Worm (Caenorhabditis elegans): ENCODE measurements around the gene F36D4.5.
A peak's percentile ranks its signal among the peaks of the same experiment; 100 is the strongest.

Gene F36D4.5

ce11 chrV:9406890-9407289 lies 18.7 kb downstream of the F36D4.5 start:
- TF ChIP-seq nhr-129 (tag; optimal IDR thresholded peaks at IDR 0.05) (peak; percentile 59), nhr-25 (tag; optimal IDR thresholded peaks at IDR 0.05) (no peak), sma-9 (GFP tag; optimal IDR thresholded peaks at IDR 0.05) (peak; percentile 6), sma-9 (tag; optimal IDR thresholded peaks at IDR 0.05) (no peak), C34F6.9 (tag; optimal IDR thresholded peaks at IDR 0.05) (peak; percentile 14)

ce11 chrV:9399886-9400373 lies 25.7 kb downstream of the F36D4.5 start, which contains the start of gene trpp-4:
TSS of gene trpp-4 (plus strand) at chrV:9400327.
- TF ChIP-seq blmp-1 (tag; optimal IDR thresholded peaks at IDR 0.05; ENCODE audit: insufficient read depth) (peak; percentile 63), Y55F3AM.14 (GFP tag; optimal IDR thresholded peaks at IDR 0.05) (no peak), lsy-2 (tag; optimal IDR thresholded peaks at IDR 0.05) (no peak), C34F6.9 (tag; optimal IDR thresholded peaks at IDR 0.05) (peak; percentile 12)

- TF ChIP-seq nhr-25 (tag; optimal IDR thresholded peaks at IDR 0.05) (peak; percentile 35), unc-55 (GFP tag; optimal IDR thresholded peaks at IDR 0.05) (no peak)
Observed at ce11 chrV:9394938-9395639, 30.5 kb downstream of the F36D4.5 start.

- TF ChIP-seq gmeb-1 (tag; optimal IDR thresholded peaks at IDR 0.05) (no peak), snpc-4 (tag; optimal IDR thresholded peaks at IDR 0.05) (peak; percentile 95)
Observed at ce11 chrV:9391959-9392358, 33.7 kb downstream of the F36D4.5 start.

- TF ChIP-seq sem-4 (tag; optimal IDR thresholded peaks at IDR 0.05) (no peak), nhr-237 (tag; optimal IDR thresholded peaks at IDR 0.05) (no peak), nhr-11 (tag; optimal IDR thresholded peaks at IDR 0.05) (no peak), ztf-11 (tag; optimal IDR thresholded peaks at IDR 0.05) (no peak), sma-3 (GFP tag; optimal IDR thresholded peaks at IDR 0.05) (no peak), lin-11 (tag; optimal IDR thresholded peaks at IDR 0.05) (no peak), fos-1 (tag; optimal IDR thresholded peaks at IDR 0.05) (no peak), aly-2 (tag; optimal IDR thresholded peaks at IDR 0.05) (no peak), nhr-23 (tag; optimal IDR thresholded peaks at IDR 0.05) (no peak), nhr-77 (tag; optimal IDR thresholded peaks at IDR 0.05) (no peak), ztf-1 (GFP tag; conservative IDR thresholded peaks at IDR 0.05) (no peak), gmeb-1 (tag; optimal IDR thresholded peaks at IDR 0.05) (no peak), unc-39 (tag; optimal IDR thresholded peaks at IDR 0.05) (no peak)
Observed at ce11 chrV:9386143-9386542, 39.5 kb downstream of the F36D4.5 start, which contains the start of gene hum-2. TSS of gene hum-2 (plus strand) at chrV:9386175.

ce11 chrV:9384949-9385348 lies 40.7 kb downstream of the F36D4.5 start:
- TF ChIP-seq ztf-4 (tag; optimal IDR thresholded peaks at IDR 0.05) (no peak), nhr-23 (tag; optimal IDR thresholded peaks at IDR 0.05) (no peak), zag-1 (tag; optimal IDR thresholded peaks at IDR 0.05) (no peak)

- TF ChIP-seq fos-1 (tag; optimal IDR thresholded peaks at IDR 0.05), result no peak
- no peak for TF ChIP-seq unc-55 (GFP tag; optimal IDR thresholded peaks at IDR 0.05)
- TF ChIP-seq crh-2 (tag; optimal IDR thresholded peaks at IDR 0.05), result no peak
- TF ChIP-seq ceh-16 (tag; optimal IDR thresholded peaks at IDR 0.05), result no peak
- TF ChIP-seq nhr-23 (tag; optimal IDR thresholded peaks at IDR 0.05), result no peak
- TF ChIP-seq elt-3 (tag; optimal IDR thresholded peaks at IDR 0.05), result no peak
Observed at ce11 chrV:9384359-9384758, 41.3 kb downstream of the F36D4.5 start.

Data from whole organism, L2 larva.